Worm (Caenorhabditis elegans) whole organism, L1 larva: ENCODE measurements around the gene C35B1.4.

Source experiments
- C04F5.9 ChIP-seq: sonication (generic microtip); optimal IDR thresholded peaks from 2 replicates; lab custom pipeline; 2016; ENCODE audit warnings: missing genetic modification characterization, missing compliant biosample characterization
- C16A3.4 ChIP-seq: fragments of 150-350 bp; optimal IDR thresholded peaks from 2 replicates; lab custom pipeline; 2014; ENCODE audit warnings: missing biosample characterization, missing genetic modification characterization
- C34B4.2 ChIP-seq: sonication (generic microtip); optimal IDR thresholded peaks from 2 replicates; lab custom pipeline; 2017; ENCODE audit warnings: mild to moderate bottlenecking, missing genetic modification characterization, missing compliant biosample characterization
- F16B12.6 ChIP-seq: fragments of 150-350 bp; optimal IDR thresholded peaks from 2 replicates; lab custom pipeline; 2014; ENCODE audit warnings: missing biosample characterization, missing genetic modification characterization
- Y116A8C.19 ChIP-seq: sonication (generic microtip); optimal IDR thresholded peaks from 2 replicates; lab custom pipeline; 2016; ENCODE audit warnings: missing compliant biosample characterization, missing genetic modification characterization, borderline replicate concordance
- aha-1 ChIP-seq: fragments of 150-350 bp; optimal IDR thresholded peaks from 2 replicates; lab custom pipeline; 2014; ENCODE audit warnings: missing biosample characterization, missing genetic modification characterization
- alr-1 ChIP-seq: fragments of 200-800 bp; sonication (Bioruptor generic); optimal IDR thresholded peaks from 2 replicates; lab custom pipeline; 2018; ENCODE audit warnings: borderline replicate concordance, mild to moderate bottlenecking, missing genetic modification characterization, missing compliant biosample characterization
- blmp-1 ChIP-seq: fragments of 150-350 bp; optimal IDR thresholded peaks from 2 replicates; lab custom pipeline; 2014; ENCODE audit warnings: missing biosample characterization, missing genetic modification characterization
- ceh-8 ChIP-seq: fragments of 200-800 bp; sonication (Bioruptor generic); optimal IDR thresholded peaks from 2 replicates; lab custom pipeline; 2018; ENCODE audit warnings: mild to moderate bottlenecking, missing genetic modification characterization, moderate library complexity, missing compliant biosample characterization
- ces-1 ChIP-seq: fragments of 150-350 bp; optimal IDR thresholded peaks from 2 replicates; lab custom pipeline; 2014; ENCODE audit warnings: missing biosample characterization, missing genetic modification reagents, missing genetic modification characterization
- efl-3 ChIP-seq: fragments of 200-800 bp; sonication (Bioruptor generic); optimal IDR thresholded peaks from 2 replicates; lab custom pipeline; 2018; ENCODE audit warnings: mild to moderate bottlenecking, missing genetic modification characterization, missing compliant biosample characterization
- egl-13 ChIP-seq: sonication (generic microtip); optimal IDR thresholded peaks from 2 replicates; lab custom pipeline; 2016; ENCODE audit warnings: missing genotype, missing genetic modification reagents, missing genetic modification characterization, missing compliant biosample characterization
- ets-5 ChIP-seq: fragments of 200-800 bp; sonication (Bioruptor generic); IDR thresholded peaks from 2 replicates; pipeline ENCODE4 v1.3.6; 2022; ENCODE audit warnings: missing genetic modification characterization, missing compliant biosample characterization
- fkh-4 ChIP-seq: sonication (generic microtip); optimal IDR thresholded peaks from 2 replicates; lab custom pipeline; 2016; ENCODE audit warnings: missing compliant biosample characterization, missing genetic modification characterization, borderline replicate concordance
- fos-1 ChIP-seq: fragments of 150-350 bp; optimal IDR thresholded peaks from 2 replicates; lab custom pipeline; 2014; ENCODE audit warnings: missing biosample characterization, missing genetic modification characterization
- grh-1 ChIP-seq: fragments of 200-800 bp; sonication (Bioruptor generic); IDR thresholded peaks from 2 replicates; pipeline ENCODE4 v1.3.6; 2022; ENCODE audit warnings: missing genetic modification reagents, missing genetic modification characterization, missing compliant biosample characterization
- lin-13 ChIP-seq: fragments of 150-350 bp; optimal IDR thresholded peaks from 2 replicates; lab custom pipeline; 2014; ENCODE audit warnings: missing biosample characterization, missing genetic modification reagents, missing genetic modification characterization
- lin-14 ChIP-seq: fragments of 200-800 bp; sonication (Bioruptor generic); optimal IDR thresholded peaks from 2 replicates; lab custom pipeline; 2018; ENCODE audit warnings: mild to moderate bottlenecking, missing genetic modification characterization, moderate library complexity, missing compliant biosample characterization
- lin-35 ChIP-seq, 2 experiments: fragments of 150-350 bp; optimal IDR thresholded peaks; 2 replicates each; lab custom pipeline; 2014; ENCODE audit warnings: missing biosample characterization in 2 of 2, missing genetic modification characterization in 2 of 2, missing genetic modification reagents in 2 of 2
- lin-39 ChIP-seq: fragments of 150-350 bp; optimal IDR thresholded peaks from 2 replicates; lab custom pipeline; 2014; ENCODE audit warnings: missing biosample characterization, missing genetic modification reagents, missing genetic modification characterization
- mab-9 ChIP-seq: fragments of 200-800 bp; sonication (Bioruptor generic); IDR thresholded peaks from 2 replicates; pipeline ENCODE4 v1.3.6; 2022; ENCODE audit warnings: missing genetic modification reagents, missing genetic modification characterization, missing compliant biosample characterization
- mdl-1 ChIP-seq, 2 experiments: fragments of 150-350 bp; optimal IDR thresholded peaks; 2 replicates each; lab custom pipeline; 2014 to 2017; ENCODE audit warnings: missing biosample characterization in 2 of 2, missing genetic modification characterization in 2 of 2, inconsistent platforms in 1 of 2
- mep-1 ChIP-seq: fragments of 150-350 bp; optimal IDR thresholded peaks from 2 replicates; lab custom pipeline; 2014; ENCODE audit warnings: missing biosample characterization, missing genetic modification characterization
- nhr-11 ChIP-seq: fragments of 150-350 bp; optimal IDR thresholded peaks from 2 replicates; lab custom pipeline; 2014; ENCODE audit warnings: missing biosample characterization, missing genetic modification characterization
- nhr-19 ChIP-seq: fragments of 200-800 bp; sonication (Bioruptor generic); conservative IDR thresholded peaks from 2 replicates; pipeline ENCODE4 v1.3.6; 2022; ENCODE audit warnings: missing genetic modification characterization, missing compliant biosample characterization
- nhr-20 ChIP-seq: sonication (generic microtip); optimal IDR thresholded peaks from 2 replicates; lab custom pipeline; 2016; ENCODE audit warnings: mild to moderate bottlenecking, missing genetic modification characterization, missing compliant biosample characterization
- nhr-237 ChIP-seq: fragments of 150-350 bp; optimal IDR thresholded peaks from 2 replicates; lab custom pipeline; 2014; ENCODE audit warnings: missing biosample characterization, missing genetic modification characterization
- nhr-28 ChIP-seq: fragments of 150-350 bp; optimal IDR thresholded peaks from 2 replicates; lab custom pipeline; 2014; ENCODE audit warnings: missing biosample characterization, missing genetic modification characterization
- nhr-47 ChIP-seq: sonication (generic microtip); optimal IDR thresholded peaks from 2 replicates; lab custom pipeline; 2016; ENCODE audit warnings: mild to moderate bottlenecking, missing genetic modification characterization, moderate library complexity, missing compliant biosample characterization
- nhr-71 ChIP-seq: sonication (generic microtip); optimal IDR thresholded peaks from 2 replicates; lab custom pipeline; 2016; ENCODE audit warnings: mild to moderate bottlenecking, missing genetic modification characterization, moderate library complexity, missing compliant biosample characterization
- nhr-76 ChIP-seq: sonication (generic microtip); optimal IDR thresholded peaks from 2 replicates; lab custom pipeline; 2017; ENCODE audit warnings: missing biosample characterization, missing genetic modification characterization
- pax-3 ChIP-seq: fragments of 200-800 bp; sonication (Bioruptor generic); optimal IDR thresholded peaks from 2 replicates; lab custom pipeline; 2018; ENCODE audit warnings: mild to moderate bottlenecking, missing genetic modification characterization, moderate library complexity, missing compliant biosample characterization
- pqm-1 ChIP-seq: sonication (generic microtip); optimal IDR thresholded peaks from 3 replicates; lab custom pipeline; 2017; ENCODE audit warnings: missing biosample characterization, missing genetic modification characterization
- snpc-4 ChIP-seq: fragments of 150-350 bp; optimal IDR thresholded peaks from 2 replicates; lab custom pipeline; 2014; ENCODE audit warnings: missing biosample characterization, missing genetic modification characterization
- sox-4 ChIP-seq: sonication (generic microtip); optimal IDR thresholded peaks from 2 replicates; lab custom pipeline; 2016; ENCODE audit warnings: missing genetic modification characterization, missing compliant biosample characterization
- sptf-1 ChIP-seq: fragments of 150-350 bp; optimal IDR thresholded peaks from 2 replicates; lab custom pipeline; 2014; ENCODE audit warnings: missing biosample characterization, missing genetic modification characterization
- tbx-2 ChIP-seq: sonication (generic microtip); optimal IDR thresholded peaks from 2 replicates; lab custom pipeline; 2016; ENCODE audit warnings: missing genetic modification characterization, missing compliant biosample characterization
- unc-30 ChIP-seq: sonication (generic microtip); optimal IDR thresholded peaks from 2 replicates; lab custom pipeline; 2017; ENCODE audit warnings: missing biosample characterization, missing genetic modification characterization
- unc-86 ChIP-seq: sonication (generic microtip); optimal IDR thresholded peaks from 2 replicates; lab custom pipeline; 2016; ENCODE audit warnings: missing genetic modification characterization, missing compliant biosample characterization
- vab-15 ChIP-seq: sonication (generic microtip); optimal IDR thresholded peaks from 2 replicates; lab custom pipeline; 2017; ENCODE audit warnings: missing genotype, mild to moderate bottlenecking, missing genetic modification characterization, missing compliant biosample characterization
- xbp-1 ChIP-seq: sonication (generic microtip); optimal IDR thresholded peaks from 2 replicates; lab custom pipeline; 2016; ENCODE audit warnings: missing genetic modification characterization, missing compliant biosample characterization
- zip-4 ChIP-seq: fragments of 200-800 bp; sonication (Bioruptor generic); optimal IDR thresholded peaks from 2 replicates; lab custom pipeline; 2018; ENCODE audit warnings: mild to moderate bottlenecking, missing genetic modification characterization, moderate library complexity, missing compliant biosample characterization
- ztf-4 ChIP-seq: fragments of 150-350 bp; optimal IDR thresholded peaks from 2 replicates; lab custom pipeline; 2014; ENCODE audit warnings: missing biosample characterization, missing genetic modification characterization

The C35B1.4 gene

ce11 chrIV:4063573-4063972 is 16.0 kb upstream of the C35B1.4 start, which contains the start of gene ilys-6:
Gene ilys-6, minus strand, starts transcription at chrIV:4063673.
- TF ChIP-seq blmp-1 (tag; lab: Kevin White, UChicago): no peak
- TF ChIP-seq fkh-4 (tag; lab: Kevin White, UChicago): no peak
- TF ChIP-seq nhr-11 (tag; lab: Kevin White, UChicago): no peak
- TF ChIP-seq vab-15: no peak
- no peak for TF ChIP-seq nhr-76 (tag; lab: Kevin White, UChicago)
- no peak for TF ChIP-seq ets-5 (GFP tag; lab: Robert Waterston, UW)
- TF ChIP-seq nhr-71 (tag; lab: Kevin White, UChicago): no peak
- no peak for TF ChIP-seq lin-35 (GFP tag; optimal IDR thresholded peaks at IDR 0.05; lab: Kevin White, UChicago)

- TF ChIP-seq nhr-71 (tag; lab: Kevin White, UChicago): no peak
- TF ChIP-seq aha-1 (tag; lab: Kevin White, UChicago): no peak
- TF ChIP-seq efl-3 (GFP tag; lab: Kevin White, UChicago): no peak
- TF ChIP-seq lin-13 (GFP tag; lab: Kevin White, UChicago): no peak
- no peak for TF ChIP-seq Y116A8C.19 (tag; lab: Kevin White, UChicago)
- TF ChIP-seq snpc-4 (tag; lab: Kevin White, UChicago): no peak
- TF ChIP-seq fos-1 (tag; lab: Kevin White, UChicago): no peak
- no peak for TF ChIP-seq C04F5.9 (tag; lab: Kevin White, UChicago)
- no peak for TF ChIP-seq zip-4 (GFP tag; lab: Kevin White, UChicago)
- no peak for TF ChIP-seq ets-5 (GFP tag; lab: Robert Waterston, UW)
- TF ChIP-seq pqm-1 (tag; lab: Kevin White, UChicago): no peak
- no peak for TF ChIP-seq unc-30 (tag; lab: Kevin White, UChicago)
- no peak for TF ChIP-seq ztf-4 (tag; lab: Kevin White, UChicago)
- no peak for TF ChIP-seq nhr-47 (tag; lab: Kevin White, UChicago)
- TF ChIP-seq mdl-1 (tag; optimal IDR thresholded peaks at IDR 0.05; lab: Kevin White, UChicago): no peak
- no peak for TF ChIP-seq lin-35 (GFP tag; optimal IDR thresholded peaks at IDR 0.05; lab: Kevin White, UChicago)
Measured at ce11 chrIV:4067336-4067735, 12.3 kb upstream of the C35B1.4 start.

- TF ChIP-seq mdl-1 (tag; optimal IDR thresholded peaks at IDR 0.05; lab: Kevin White, UChicago): no peak
- TF ChIP-seq nhr-237 (tag; lab: Kevin White, UChicago): no peak
- no peak for TF ChIP-seq nhr-19
- no peak for TF ChIP-seq sox-4 (tag; lab: Kevin White, UChicago)
- no peak for TF ChIP-seq fkh-4 (tag; lab: Kevin White, UChicago)
- no peak for TF ChIP-seq lin-39
- no peak for TF ChIP-seq F16B12.6 (tag; lab: Kevin White, UChicago)
- no peak for TF ChIP-seq zip-4 (GFP tag; lab: Kevin White, UChicago)
- TF ChIP-seq C34B4.2 (tag; lab: Kevin White, UChicago): no peak
- no peak for TF ChIP-seq tbx-2 (tag; lab: Kevin White, UChicago)
- TF ChIP-seq xbp-1 (tag; lab: Kevin White, UChicago): no peak
- TF ChIP-seq lin-14 (GFP tag; lab: Kevin White, UChicago): no peak
- TF ChIP-seq mab-9 (GFP tag; lab: Robert Waterston, UW): no peak
- TF ChIP-seq snpc-4 (tag; lab: Kevin White, UChicago): no peak
- no peak for TF ChIP-seq sptf-1 (tag; lab: Kevin White, UChicago)
Measured at ce11 chrIV:4068480-4068879, 11.1 kb upstream of the C35B1.4 start, which contains the start of gene fbxb-55. Gene fbxb-55, plus strand, starts transcription at chrIV:4068780.

ce11 chrIV:4070810-4071209 is 8.8 kb upstream of the C35B1.4 start:
- TF ChIP-seq mdl-1 (tag; optimal IDR thresholded peaks at IDR 0.05; lab: Kevin White, UChicago): no peak
- TF ChIP-seq lin-35 (GFP tag; optimal IDR thresholded peaks at IDR 0.05; lab: Kevin White, UChicago): no peak
- TF ChIP-seq egl-13 (tag; lab: Kevin White, UChicago): no peak
- no peak for TF ChIP-seq grh-1 (GFP tag; lab: Robert Waterston, UW)
- TF ChIP-seq C16A3.4 (tag; lab: Kevin White, UChicago): no peak
- no peak for TF ChIP-seq ceh-8 (GFP tag; lab: Kevin White, UChicago)
- TF ChIP-seq pax-3: no peak
- no peak for TF ChIP-seq ces-1 (GFP tag; lab: Kevin White, UChicago)
- no peak for TF ChIP-seq mep-1
- TF ChIP-seq sox-4 (tag; lab: Kevin White, UChicago): no peak
- TF ChIP-seq unc-86 (tag; lab: Kevin White, UChicago): no peak
- no peak for TF ChIP-seq nhr-28
- TF ChIP-seq nhr-20 (tag; lab: Kevin White, UChicago): no peak
- no peak for TF ChIP-seq lin-14 (GFP tag; lab: Kevin White, UChicago)
- TF ChIP-seq alr-1 (tag; lab: Kevin White, UChicago): no peak
- no peak for TF ChIP-seq mab-9 (GFP tag; lab: Robert Waterston, UW)
- TF ChIP-seq lin-13 (GFP tag; lab: Kevin White, UChicago): no peak
- TF ChIP-seq efl-3 (GFP tag; lab: Kevin White, UChicago): no peak
- TF ChIP-seq nhr-76 (tag; lab: Kevin White, UChicago): no peak
